Fruit fly (Drosophila melanogaster) whole organism, pupa: ENCODE measurements around the gene CG14423.
A peak's percentile ranks its signal among the peaks of the same experiment; 100 is the strongest.

Source experiments
- CG10348 ChIP-seq: fragments of 200-800 bp; sonication (Bioruptor generic); IDR thresholded peaks from 2 replicates; pipeline ENCODE4 v1.3.6; 2022; ENCODE audit warnings: missing biosample characterization, missing genetic modification characterization
- CG12605 ChIP-seq: fragments of 200-800 bp; sonication (Bioruptor generic); IDR thresholded peaks from 2 replicates; pipeline ENCODE4 v1.3.6; 2022; ENCODE audit warnings: missing biosample characterization, missing genetic modification characterization
- CG13204 ChIP-seq: fragments of 200-800 bp; sonication (Bioruptor generic); optimal IDR thresholded peaks from 2 replicates; lab custom pipeline; 2018; ENCODE audit warnings: missing biosample characterization, mild to moderate bottlenecking, missing genetic modification characterization, moderate library complexity
- CG14655 ChIP-seq: fragments of 200-800 bp; sonication (Bioruptor generic); optimal IDR thresholded peaks from 3 replicates; lab custom pipeline; 2017; ENCODE audit warnings: mild to moderate bottlenecking, missing biosample characterization, missing genetic modification reagents, missing genetic modification characterization
- CG15710 ChIP-seq: fragments of 200-800 bp; sonication (Bioruptor generic); optimal IDR thresholded peaks from 2 replicates; lab custom pipeline; 2018; ENCODE audit warnings: missing biosample characterization, mild to moderate bottlenecking, missing genetic modification characterization, moderate library complexity
- CG17806 ChIP-seq: fragments of 200-800 bp; sonication (Bioruptor generic); optimal IDR thresholded peaks from 2 replicates; lab custom pipeline; 2018; ENCODE audit warnings: missing biosample characterization, mild to moderate bottlenecking, missing genetic modification characterization, moderate library complexity
- CG32121 ChIP-seq: fragments of 200-800 bp; sonication (Bioruptor generic); IDR thresholded peaks from 2 replicates; pipeline ENCODE4 v1.3.6; 2022; ENCODE audit warnings: missing biosample characterization, missing genetic modification characterization
- CG34367 ChIP-seq: fragments of 200-800 bp; sonication (Bioruptor generic); optimal IDR thresholded peaks from 2 replicates; lab custom pipeline; 2018; ENCODE audit warnings: missing biosample characterization, mild to moderate bottlenecking, missing genetic modification characterization
- CG4496 ChIP-seq: fragments of 200-800 bp; sonication (Bioruptor generic); IDR thresholded peaks from 3 replicates; pipeline ENCODE4 v1.3.6; 2022; ENCODE audit warnings: missing biosample characterization, missing genetic modification characterization
- CG8159 ChIP-seq: fragments of 200-800 bp; sonication (Bioruptor generic); optimal IDR thresholded peaks from 3 replicates; lab custom pipeline; 2018; ENCODE audit warnings: missing biosample characterization, mild to moderate bottlenecking, missing genetic modification characterization, moderate library complexity
- CG8301 ChIP-seq: fragments of 200-800 bp; sonication (Bioruptor generic); optimal IDR thresholded peaks from 2 replicates; lab custom pipeline; 2018; ENCODE audit warnings: missing biosample characterization, mild to moderate bottlenecking, missing genetic modification characterization
- CG9948 ChIP-seq: fragments of 200-800 bp; sonication (Bioruptor generic); optimal IDR thresholded peaks from 2 replicates; lab custom pipeline; 2018; ENCODE audit warnings: missing biosample characterization, mild to moderate bottlenecking, missing genetic modification characterization, moderate library complexity
- D1 ChIP-seq: fragments of 200-800 bp; sonication (Bioruptor generic); optimal IDR thresholded peaks from 2 replicates; lab custom pipeline; 2018; ENCODE audit warnings: missing biosample characterization, mild to moderate bottlenecking, missing genetic modification characterization, moderate library complexity
- EcR ChIP-seq: fragments of 200-800 bp; sonication (Bioruptor generic); optimal IDR thresholded peaks from 3 replicates; lab custom pipeline; 2019; ENCODE audit warnings: missing biosample characterization, missing genetic modification characterization, mild to moderate bottlenecking, moderate library complexity, missing genetic modification reagents
- Ets98B ChIP-seq: fragments of 200-800 bp; sonication (Bioruptor generic); IDR thresholded peaks from 2 replicates; pipeline ENCODE4 v1.3.6; 2022; ENCODE audit warnings: missing biosample characterization, missing genetic modification characterization
- Pif1A ChIP-seq: fragments of 200-800 bp; sonication (Bioruptor generic); optimal IDR thresholded peaks from 3 replicates; lab custom pipeline; 2016; ENCODE audit warnings: missing biosample characterization, missing genetic modification characterization
- Pif1B ChIP-seq: fragments of 200-800 bp; sonication (Bioruptor generic); optimal IDR thresholded peaks from 3 replicates; lab custom pipeline; 2016; ENCODE audit warnings: missing biosample characterization, missing genetic modification characterization
- Snoo ChIP-seq: fragments of 200-800 bp; sonication (Bioruptor generic); optimal IDR thresholded peaks from 3 replicates; lab custom pipeline; 2017; ENCODE audit warnings: missing biosample characterization, mild to moderate bottlenecking, missing genetic modification characterization, inconsistent platforms
- fd96Ca ChIP-seq: fragments of 200-800 bp; sonication (Bioruptor generic); IDR thresholded peaks from 3 replicates; pipeline ENCODE4 v1.3.6; 2022; ENCODE audit warnings: missing biosample characterization, missing genetic modification characterization
- gl ChIP-seq: fragments of 200-800 bp; sonication (Bioruptor generic); optimal IDR thresholded peaks from 2 replicates; lab custom pipeline; 2018; ENCODE audit warnings: missing biosample characterization, mild to moderate bottlenecking, missing genetic modification characterization
- rn ChIP-seq: fragments of 200-800 bp; sonication (Bioruptor generic); IDR thresholded peaks from 2 replicates; pipeline ENCODE4 v1.3.6; 2022; ENCODE audit warnings: missing biosample characterization, missing genetic modification characterization

CG14423 gene

dm6 chrX:2956641-2957040 is 11.4 kb downstream of the CG14423 start:
- TF ChIP-seq Pif1A (GFP tag; lab: Kevin White, UChicago) (no peak), CG4496 (0 out of 3 replicates have a peak, but pooled peaks have one; percentile 14), Ets98B (GFP tag; lab: Robert Waterston, UW) (no peak)
- TF ChIP-seq, all 21 proteins: peak for 1

- TF ChIP-seq Pif1A (GFP tag; lab: Kevin White, UChicago) (no peak), Ets98B (GFP tag; lab: Robert Waterston, UW) (no peak), Snoo (tag; lab: Kevin White, UChicago) (no peak)
Measured at dm6 chrX:2963171-2963570, 18.0 kb downstream of the CG14423 start.

- TF ChIP-seq rn (no peak), Snoo (tag; lab: Kevin White, UChicago) (no peak), CG8159 (no peak), Pif1B (GFP tag; lab: Kevin White, UChicago) (no peak), EcR (GFP tag; lab: Kevin White, UChicago) (no peak), CG17806 (tag; lab: Kevin White, UChicago) (no peak), CG8301 (no peak), Pif1A (GFP tag; lab: Kevin White, UChicago) (no peak), gl (tag; lab: Kevin White, UChicago) (no peak), Ets98B (GFP tag; lab: Robert Waterston, UW) (no peak), CG32121 (GFP tag; lab: Robert Waterston, UW) (no peak), CG34367 (no peak), CG10348 (no peak), CG15710 (tag; lab: Kevin White, UChicago) (no peak), CG4496 (no peak)
Measured at dm6 chrX:2963790-2964335, 18.7 kb downstream of the CG14423 start.

- TF ChIP-seq CG32121 (GFP tag; lab: Robert Waterston, UW) (no peak), CG12605 (GFP tag; lab: Robert Waterston, UW) (no peak), CG17806 (tag; lab: Kevin White, UChicago) (no peak), Pif1A (GFP tag; lab: Kevin White, UChicago) (no peak)
- TF ChIP-seq, all 21 proteins: peak for 0
Measured at dm6 chrX:2964678-2965231, 19.6 kb downstream of the CG14423 start.

- TF ChIP-seq CG8301 (no peak), Pif1B (GFP tag; lab: Kevin White, UChicago) (no peak)
Measured at dm6 chrX:2969039-2969438, 23.8 kb downstream of the CG14423 start.

- no peak for TF ChIP-seq Pif1A (GFP tag; lab: Kevin White, UChicago)
- no peak for TF ChIP-seq CG14655
- TF ChIP-seq CG13204 = peak; percentile 15
- TF ChIP-seq Pif1B (GFP tag; lab: Kevin White, UChicago) = peak; percentile 21
Measured at dm6 chrX:2973593-2973992, 28.4 kb downstream of the CG14423 start, which contains the start of gene rst. TSS of gene rst (minus strand) at chrX:2973834.

dm6 chrX:2977857-2978473 is 32.8 kb downstream of the CG14423 start:
- TF ChIP-seq gl (tag; lab: Kevin White, UChicago) (no peak), D1 (tag; lab: Kevin White, UChicago) (no peak), Ets98B (GFP tag; lab: Robert Waterston, UW) (peak; percentile 67; the same call in 1 of the 2 replicates), fd96Ca (GFP tag; lab: Robert Waterston, UW) (peak; percentile 71), EcR (GFP tag; lab: Kevin White, UChicago) (no peak), CG4496 (peak; percentile 79), CG12605 (GFP tag; lab: Robert Waterston, UW) (no peak), CG8301 (peak; percentile 33), Snoo (tag; lab: Kevin White, UChicago) (peak; percentile 50), Pif1A (GFP tag; lab: Kevin White, UChicago) (peak; percentile 56), CG17806 (tag; lab: Kevin White, UChicago) (peak; percentile 57), CG32121 (GFP tag; lab: Robert Waterston, UW) (peak; percentile 65), CG34367 (peak; percentile 49), CG14655 (peak; percentile 49), rn (0 out of 2 replicates have a peak, but pooled peaks have one; percentile 21), CG13204 (no peak), CG8159 (peak; percentile 64), Pif1B (GFP tag; lab: Kevin White, UChicago) (peak; percentile 19), CG10348 (0 out of 2 replicates have a peak, but pooled peaks have one; percentile 19), CG9948 (peak; percentile 41), CG15710 (tag; lab: Kevin White, UChicago) (peak; percentile 40)
